Worm (Caenorhabditis elegans) whole organism, young adult: ENCODE results near the gene viro-2.

Experiments
- B0035.1 ChIP-seq: sonication (generic microtip); optimal IDR thresholded peaks from 2 replicates; lab custom pipeline; 2016; ENCODE audit warnings: missing genetic modification characterization, mild to moderate bottlenecking, missing compliant biosample characterization, missing genotype, missing genetic modification reagents
- B0261.1 ChIP-seq: sonication (generic microtip); optimal IDR thresholded peaks from 2 replicates; lab custom pipeline; 2016; ENCODE audit warnings: mild to moderate bottlenecking, missing genetic modification characterization, moderate library complexity, missing compliant biosample characterization
- C06A6.2 ChIP-seq: fragments of 200-800 bp; sonication (Bioruptor generic); conservative IDR thresholded peaks from 2 replicates; pipeline ENCODE4 v1.3.6; 2022; ENCODE audit warnings: missing genetic modification characterization, missing compliant biosample characterization
- C17E4.6 ChIP-seq: fragments of 200-800 bp; sonication (Bioruptor generic); IDR thresholded peaks from 2 replicates; pipeline ENCODE4 v1.3.6; 2022; ENCODE audit warnings: missing genetic modification reagents, missing genetic modification characterization, missing compliant biosample characterization
- F33H1.4 ChIP-seq: fragments of 200-800 bp; sonication (Bioruptor generic); IDR thresholded peaks from 2 replicates; pipeline ENCODE4 v1.3.6; 2022; ENCODE audit warnings: missing genetic modification reagents, missing genetic modification characterization, missing compliant biosample characterization
- K11D2.4 ChIP-seq: fragments of 200-800 bp; sonication (Bioruptor generic); IDR thresholded peaks from 2 replicates; pipeline ENCODE4 v1.3.6; 2022; ENCODE audit warnings: missing genetic modification reagents, missing genetic modification characterization, missing compliant biosample characterization
- K12H6.12 ChIP-seq: fragments of 200-800 bp; sonication (Bioruptor generic); optimal IDR thresholded peaks from 2 replicates; lab custom pipeline; 2018; ENCODE audit warnings: mild to moderate bottlenecking, missing genetic modification characterization, missing compliant biosample characterization
- T26A5.8 ChIP-seq: sonication (generic microtip); optimal IDR thresholded peaks from 2 replicates; lab custom pipeline; 2016; ENCODE audit warnings: missing genetic modification characterization, missing compliant biosample characterization
- Y53F4B.3 ChIP-seq: fragments of 200-800 bp; sonication (Bioruptor generic); IDR thresholded peaks from 2 replicates; pipeline ENCODE4 v1.3.6; 2022; ENCODE audit warnings: missing genetic modification reagents, missing genetic modification characterization, missing compliant biosample characterization
- Y56A3A.18 ChIP-seq: fragments of 200-800 bp; sonication (Bioruptor generic); IDR thresholded peaks from 2 replicates; pipeline ENCODE4 v1.3.6; 2022; ENCODE audit warnings: missing genetic modification reagents, missing genetic modification characterization, missing compliant biosample characterization
- Y95B8A.8 ChIP-seq: fragments of 200-800 bp; sonication (Bioruptor generic); IDR thresholded peaks from 2 replicates; pipeline ENCODE4 v1.3.6; 2022; ENCODE audit warnings: missing genetic modification reagents, missing genetic modification characterization, missing compliant biosample characterization
- ZK185.1 ChIP-seq: sonication (generic microtip); optimal IDR thresholded peaks from 2 replicates; lab custom pipeline; 2016; ENCODE audit warnings: mild to moderate bottlenecking, missing genetic modification characterization, missing compliant biosample characterization; ENCODE audit not compliant: poor library complexity, severe bottlenecking
- akir-1 ChIP-seq: fragments of 200-800 bp; sonication (Bioruptor generic); optimal IDR thresholded peaks from 2 replicates; lab custom pipeline; 2018; ENCODE audit warnings: mild to moderate bottlenecking, missing genetic modification characterization, moderate library complexity, missing compliant biosample characterization
- ama-1 ChIP-seq, 3 experiments: fragments of 150-350 bp in 1 of 3; sonication (generic microtip) in 2 of 3; optimal IDR thresholded peaks; 2 replicates each; lab custom pipeline; 2014 to 2018; ENCODE audit warnings: missing biosample characterization in 2 of 3, missing genetic modification characterization in 2 of 3, missing genetic modification reagents in 2 of 3
- aptf-2 ChIP-seq: fragments of 200-800 bp; sonication (Bioruptor generic); conservative IDR thresholded peaks from 2 replicates; pipeline ENCODE4 v1.3.6; 2022; ENCODE audit warnings: missing genetic modification reagents, missing genetic modification characterization, missing compliant biosample characterization
- atf-7 ChIP-seq: sonication (generic microtip); optimal IDR thresholded peaks from 2 replicates; lab custom pipeline; 2017; ENCODE audit warnings: mild to moderate bottlenecking, missing genetic modification characterization, missing compliant biosample characterization
- attf-3 ChIP-seq: fragments of 200-800 bp; sonication (Bioruptor generic); conservative IDR thresholded peaks from 2 replicates; pipeline ENCODE4 v1.3.6; 2022; ENCODE audit warnings: missing genetic modification reagents, missing genetic modification characterization, missing compliant biosample characterization
- attf-6 ChIP-seq: fragments of 200-800 bp; sonication (Bioruptor generic); IDR thresholded peaks from 2 replicates; pipeline ENCODE4 v1.3.6; 2022; ENCODE audit warnings: missing genetic modification reagents, missing genetic modification characterization, missing compliant biosample characterization
- dox-1 ChIP-seq: fragments of 200-800 bp; sonication (Bioruptor generic); IDR thresholded peaks from 2 replicates; pipeline ENCODE4 v1.3.6; 2022; ENCODE audit warnings: missing genetic modification reagents, missing genetic modification characterization, missing compliant biosample characterization
- dpff-1 ChIP-seq: sonication (generic microtip); optimal IDR thresholded peaks from 2 replicates; lab custom pipeline; 2017; ENCODE audit warnings: mild to moderate bottlenecking, missing genetic modification characterization, missing compliant biosample characterization
- dpl-1 ChIP-seq: fragments of 150-350 bp; optimal IDR thresholded peaks from 2 replicates; lab custom pipeline; 2014; ENCODE audit warnings: missing biosample characterization, missing genetic modification reagents, missing genetic modification characterization
- egl-44 ChIP-seq: fragments of 200-800 bp; sonication (Bioruptor generic); IDR thresholded peaks from 2 replicates; pipeline ENCODE4 v1.3.6; 2022; ENCODE audit warnings: missing genetic modification reagents, missing genetic modification characterization, missing compliant biosample characterization
- egrh-3 ChIP-seq: fragments of 200-800 bp; sonication (Bioruptor generic); IDR thresholded peaks from 2 replicates; pipeline ENCODE4 v1.3.6; 2022; ENCODE audit warnings: missing genetic modification reagents, missing genetic modification characterization, missing compliant biosample characterization
- ets-4 ChIP-seq: fragments of 200-800 bp; sonication (Bioruptor generic); optimal IDR thresholded peaks from 2 replicates; lab custom pipeline; 2018; ENCODE audit warnings: mild to moderate bottlenecking, missing genetic modification characterization, missing compliant biosample characterization
- him-1 ChIP-seq: sonication (generic microtip); optimal IDR thresholded peaks from 2 replicates; lab custom pipeline; 2016; ENCODE audit warnings: missing genotype, missing genetic modification reagents, missing genetic modification characterization, missing compliant biosample characterization
- hmg-1.2 ChIP-seq: fragments of 200-800 bp; sonication (Bioruptor generic); IDR thresholded peaks from 2 replicates; pipeline ENCODE4 v1.3.6; 2022; ENCODE audit warnings: missing genetic modification reagents, missing genetic modification characterization, missing compliant biosample characterization
- lsl-1 ChIP-seq: fragments of 200-800 bp; sonication (Bioruptor generic); optimal IDR thresholded peaks from 2 replicates; lab custom pipeline; 2018; ENCODE audit warnings: mild to moderate bottlenecking, missing genetic modification characterization, moderate library complexity, missing compliant biosample characterization
- madf-3 ChIP-seq: fragments of 200-800 bp; sonication (Bioruptor generic); IDR thresholded peaks from 2 replicates; pipeline ENCODE4 v1.3.6; 2022; ENCODE audit warnings: missing genetic modification reagents, missing genetic modification characterization, missing compliant biosample characterization
- madf-6 ChIP-seq: fragments of 200-800 bp; sonication (Bioruptor generic); IDR thresholded peaks from 2 replicates; pipeline ENCODE4 v1.3.6; 2022; ENCODE audit warnings: missing genetic modification reagents, missing genetic modification characterization, missing compliant biosample characterization
- mes-4 ChIP-seq: sonication (generic microtip); optimal IDR thresholded peaks from 2 replicates; lab custom pipeline; 2016; ENCODE audit warnings: missing genotype, missing genetic modification characterization, missing compliant biosample characterization
- nfya-1 ChIP-seq: sonication (generic microtip); optimal IDR thresholded peaks from 2 replicates; lab custom pipeline; 2017; ENCODE audit warnings: antibody characterized with exemption, missing compliant biosample characterization, missing genetic modification characterization, borderline replicate concordance; ENCODE audit not compliant: insufficient read depth
- nhr-80 ChIP-seq: sonication (generic microtip); optimal IDR thresholded peaks from 2 replicates; lab custom pipeline; 2016; ENCODE audit warnings: missing genetic modification characterization, missing compliant biosample characterization
- repo-1 ChIP-seq: sonication (generic microtip); optimal IDR thresholded peaks from 2 replicates; lab custom pipeline; 2017; ENCODE audit warnings: mild to moderate bottlenecking, missing genetic modification characterization, missing compliant biosample characterization
- sdz-38 ChIP-seq: sonication (generic microtip); optimal IDR thresholded peaks from 2 replicates; lab custom pipeline; 2016; ENCODE audit warnings: missing genotype, missing genetic modification characterization, missing compliant biosample characterization
- snpc-1.1 ChIP-seq: sonication (generic microtip); optimal IDR thresholded peaks from 2 replicates; lab custom pipeline; 2017; ENCODE audit warnings: missing genetic modification characterization, mild to moderate bottlenecking, missing compliant biosample characterization, antibody characterized with exemption, moderate library complexity, missing genotype, missing genetic modification reagents; ENCODE audit not compliant: insufficient read depth
- snpc-3.4 ChIP-seq: sonication (generic microtip); optimal IDR thresholded peaks from 2 replicates; lab custom pipeline; 2017; ENCODE audit warnings: missing genetic modification characterization, mild to moderate bottlenecking, missing compliant biosample characterization, antibody characterized with exemption, moderate library complexity, missing genotype, missing genetic modification reagents
- snpc-4 ChIP-seq, 5 experiments: fragments of 150-350 bp in 1 of 5; sonication (generic microtip) in 4 of 5; optimal IDR thresholded peaks; 2 replicates each; lab custom pipeline; 2014 to 2018; ENCODE audit warnings: missing genetic modification characterization in 5 of 5, missing biosample characterization in 3 of 5, antibody characterized with exemption in 2 of 5, mild to moderate bottlenecking in 2 of 5, missing compliant biosample characterization in 2 of 5, missing genotype in 2 of 5, moderate library complexity in 2 of 5, missing genetic modification reagents in 1 of 5
- tbx-9 ChIP-seq: sonication (generic microtip); optimal IDR thresholded peaks from 2 replicates; lab custom pipeline; 2016; ENCODE audit warnings: borderline replicate concordance, missing genetic modification characterization, inconsistent platforms, missing compliant biosample characterization
- unc-62 ChIP-seq: fragments of 150-350 bp; optimal IDR thresholded peaks from 2 replicates; lab custom pipeline; 2014; ENCODE audit warnings: missing biosample characterization, missing genetic modification reagents, missing genetic modification characterization
- xnd-1 ChIP-seq: sonication (generic microtip); optimal IDR thresholded peaks from 2 replicates; lab custom pipeline; 2016; ENCODE audit warnings: missing genotype, missing genetic modification reagents, missing genetic modification characterization, missing compliant biosample characterization
- ztf-18 ChIP-seq: sonication (generic microtip); optimal IDR thresholded peaks from 2 replicates; lab custom pipeline; 2016; ENCODE audit warnings: missing genotype, mild to moderate bottlenecking, missing genetic modification characterization, missing compliant biosample characterization
- ztf-3 ChIP-seq: fragments of 200-800 bp; sonication (Bioruptor generic); optimal IDR thresholded peaks from 2 replicates; lab custom pipeline; 2018; ENCODE audit warnings: mild to moderate bottlenecking, missing genetic modification characterization, missing compliant biosample characterization

Gene viro-2

ce11 chrIII:7101814-7102477, 26.8 kb upstream of the viro-2 start (continued):
- TF ChIP-seq egrh-3 (GFP tag; lab: Robert Waterston, UW), result no peak
- TF ChIP-seq nhr-80 (tag; lab: Kevin White, UChicago), result no peak
- no peak for TF ChIP-seq akir-1 (GFP tag; lab: Kevin White, UChicago)
- no peak for TF ChIP-seq tbx-9 (tag; lab: Kevin White, UChicago)
- TF ChIP-seq Y56A3A.18 (GFP tag; lab: Robert Waterston, UW), result peak; percentile 75
- no peak for TF ChIP-seq ets-4 (GFP tag; lab: Kevin White, UChicago)
- TF ChIP-seq dox-1 (GFP tag; lab: Robert Waterston, UW), result peak; percentile 73
- no peak for TF ChIP-seq ZK185.1 (tag; lab: Kevin White, UChicago)
- TF ChIP-seq ztf-3 (GFP tag; lab: Kevin White, UChicago), result no peak
- no peak for TF ChIP-seq sdz-38 (tag; lab: Kevin White, UChicago)
- TF ChIP-seq madf-6 (GFP tag; lab: Robert Waterston, UW), result peak; percentile 84
- TF ChIP-seq unc-62 (GFP tag; lab: Kevin White, UChicago), result no peak
- TF ChIP-seq him-1 (tag; lab: Kevin White, UChicago), result peak; percentile 8
- TF ChIP-seq atf-7 (tag; lab: Kevin White, UChicago), result peak; percentile 24
- TF ChIP-seq B0035.1 (tag; lab: Kevin White, UChicago), result no peak
- TF ChIP-seq T26A5.8, result no peak
- peak; percentile 37 for TF ChIP-seq snpc-4 (GFP tag; optimal IDR thresholded peaks at IDR 0.05; lab: Kevin White, UChicago)
- TF ChIP-seq snpc-4 (tag; optimal IDR thresholded peaks at IDR 0.05; lab: Kevin White, UChicago), result peak in 1 of 4 experiments; percentile 71
- TF ChIP-seq ama-1 (optimal IDR thresholded peaks at IDR 0.05; lab: Kevin White, UChicago), result no peak
- peak in 1 of 2 experiments; percentile 88 for TF ChIP-seq ama-1 (GFP tag; optimal IDR thresholded peaks at IDR 0.05; lab: Kevin White, UChicago)
- no peak for TF ChIP-seq dpff-1 (tag; lab: Kevin White, UChicago)
- TF ChIP-seq dpl-1, result no peak
- peak; percentile 35 for TF ChIP-seq F33H1.4 (GFP tag; lab: Robert Waterston, UW)
- TF ChIP-seq B0261.1, result no peak
- TF ChIP-seq mes-4 (tag; lab: Kevin White, UChicago), result no peak
- TF ChIP-seq snpc-3.4, result peak; percentile 88
- no peak for TF ChIP-seq K12H6.12
- 0 out of 2 replicates have a peak, but pooled peaks have one; percentile 11 for TF ChIP-seq C17E4.6
- TF ChIP-seq hmg-1.2 (GFP tag; lab: Robert Waterston, UW), result peak; percentile 49; the same call in 1 of the 2 replicates
- peak; percentile 59 for TF ChIP-seq xnd-1 (tag; lab: Kevin White, UChicago)
- peak; percentile 38 for TF ChIP-seq ztf-18
- no peak for TF ChIP-seq attf-3
- no peak for TF ChIP-seq Y53F4B.3 (GFP tag; lab: Robert Waterston, UW)
- no peak for TF ChIP-seq nfya-1
- TF ChIP-seq Y95B8A.8 (GFP tag; lab: Robert Waterston, UW), result peak; percentile 92
- no peak; the same call in 1 of the 2 replicates for TF ChIP-seq egl-44 (GFP tag; lab: Robert Waterston, UW)
- no peak for TF ChIP-seq aptf-2 (GFP tag; lab: Robert Waterston, UW)
- peak; percentile 43 for TF ChIP-seq repo-1 (tag; lab: Kevin White, UChicago)
- peak; percentile 85 for TF ChIP-seq madf-3 (GFP tag; lab: Robert Waterston, UW)
- no peak for TF ChIP-seq C06A6.2 (GFP tag; lab: Robert Waterston, UW)
- peak; percentile 59 for TF ChIP-seq lsl-1 (GFP tag; lab: Kevin White, UChicago)
- TF ChIP-seq snpc-1.1 (tag; lab: Kevin White, UChicago), result peak; percentile 75
- TF ChIP-seq attf-6 (GFP tag; lab: Robert Waterston, UW), result peak; percentile 90
- TF ChIP-seq K11D2.4, result no peak
